Worm (Caenorhabditis elegans) whole organism, L2 larva: ENCODE results near the gene Y57G11C.1144.

ENCODE experiments used
- C34F6.9 ChIP-seq: fragments of 150-350 bp; optimal IDR thresholded peaks from 2 replicates; lab custom pipeline; 2014; ENCODE audit warnings: missing biosample characterization, missing genetic modification characterization
- F13H6.1 ChIP-seq: sonication (generic microtip); optimal IDR thresholded peaks from 2 replicates; lab custom pipeline; 2016; ENCODE audit warnings: missing genetic modification characterization, missing compliant biosample characterization
- R02D3.7 ChIP-seq: fragments of 150-350 bp; optimal IDR thresholded peaks from 2 replicates; lab custom pipeline; 2014; ENCODE audit warnings: missing biosample characterization, missing genetic modification characterization
- Y55F3AM.14 ChIP-seq: fragments of 200-800 bp; sonication (Bioruptor generic); optimal IDR thresholded peaks from 2 replicates; lab custom pipeline; 2018; ENCODE audit warnings: mild to moderate bottlenecking, missing genetic modification characterization, missing compliant biosample characterization
- ZK546.5 ChIP-seq: sonication (generic microtip); optimal IDR thresholded peaks from 2 replicates; lab custom pipeline; 2017; ENCODE audit warnings: missing biosample characterization, missing genetic modification characterization
- blmp-1 ChIP-seq: sonication (generic microtip); optimal IDR thresholded peaks from 2 replicates; lab custom pipeline; 2017; ENCODE audit warnings: missing genetic modification characterization, mild to moderate bottlenecking, missing compliant biosample characterization, antibody characterized with exemption, moderate library complexity; ENCODE audit not compliant: insufficient read depth
- crh-2 ChIP-seq: sonication (generic microtip); optimal IDR thresholded peaks from 2 replicates; lab custom pipeline; 2017; ENCODE audit warnings: missing biosample characterization, missing genetic modification characterization
- dmd-4 ChIP-seq: sonication (generic microtip); optimal IDR thresholded peaks from 2 replicates; lab custom pipeline; 2017; ENCODE audit warnings: missing biosample characterization, missing genetic modification characterization
- egl-27 ChIP-seq: sonication (generic microtip); optimal IDR thresholded peaks from 3 replicates; lab custom pipeline; 2017; ENCODE audit warnings: missing biosample characterization, missing genetic modification reagents, missing genetic modification characterization
- elt-3 ChIP-seq: sonication (generic microtip); optimal IDR thresholded peaks from 2 replicates; lab custom pipeline; 2017; ENCODE audit warnings: missing biosample characterization, missing genetic modification characterization
- fos-1 ChIP-seq: fragments of 150-350 bp; optimal IDR thresholded peaks from 2 replicates; lab custom pipeline; 2014; ENCODE audit warnings: missing biosample characterization, missing genetic modification characterization
- gmeb-1 ChIP-seq: fragments of 150-350 bp; optimal IDR thresholded peaks from 2 replicates; lab custom pipeline; 2014; ENCODE audit warnings: missing biosample characterization, missing genetic modification characterization
- lin-13 ChIP-seq: fragments of 150-350 bp; optimal IDR thresholded peaks from 2 replicates; lab custom pipeline; 2014; ENCODE audit warnings: missing biosample characterization, missing genetic modification reagents, missing genetic modification characterization
- lsy-2 ChIP-seq, 2 experiments: fragments of 150-350 bp in 1 of 2; sonication (generic microtip) in 1 of 2; optimal IDR thresholded peaks; 2 replicates each; lab custom pipeline; 2014 to 2017; ENCODE audit warnings: missing biosample characterization in 2 of 2, missing genetic modification characterization in 2 of 2
- mab-5 ChIP-seq: fragments of 150-350 bp; optimal IDR thresholded peaks from 2 replicates; lab custom pipeline; 2014; ENCODE audit warnings: missing biosample characterization, missing genetic modification characterization
- mdl-1 ChIP-seq, 2 experiments: fragments of 150-350 bp in 1 of 2; sonication (generic microtip) in 1 of 2; optimal IDR thresholded peaks; 2 replicates each; lab custom pipeline; 2017; ENCODE audit warnings: missing biosample characterization in 2 of 2, missing genetic modification characterization in 2 of 2
- nhr-11 ChIP-seq: fragments of 150-350 bp; optimal IDR thresholded peaks from 2 replicates; lab custom pipeline; 2014; ENCODE audit warnings: missing biosample characterization, missing genetic modification characterization
- nhr-129 ChIP-seq: fragments of 150-350 bp; optimal IDR thresholded peaks from 2 replicates; lab custom pipeline; 2014; ENCODE audit warnings: missing biosample characterization, missing genetic modification characterization
- nhr-21 ChIP-seq: fragments of 150-350 bp; optimal IDR thresholded peaks from 2 replicates; lab custom pipeline; 2014; ENCODE audit warnings: missing biosample characterization, missing genetic modification characterization
- nhr-23 ChIP-seq: fragments of 150-350 bp; optimal IDR thresholded peaks from 2 replicates; lab custom pipeline; 2014; ENCODE audit warnings: missing biosample characterization, missing genetic modification reagents, missing genetic modification characterization
- nhr-25 ChIP-seq: fragments of 150-350 bp; sonication (generic microtip); optimal IDR thresholded peaks from 3 replicates; lab custom pipeline; 2014; ENCODE audit warnings: missing biosample characterization, missing genetic modification characterization
- nhr-6 ChIP-seq: fragments of 150-350 bp; optimal IDR thresholded peaks from 2 replicates; lab custom pipeline; 2014; ENCODE audit warnings: missing biosample characterization, missing genetic modification characterization
- nhr-77 ChIP-seq: fragments of 150-350 bp; optimal IDR thresholded peaks from 2 replicates; lab custom pipeline; 2014; ENCODE audit warnings: missing biosample characterization, missing genetic modification characterization
- skn-1 ChIP-seq: sonication (generic microtip); optimal IDR thresholded peaks from 2 replicates; lab custom pipeline; 2017; ENCODE audit warnings: missing biosample characterization, missing genetic modification characterization
- sma-3 ChIP-seq: sonication (generic microtip); optimal IDR thresholded peaks from 2 replicates; lab custom pipeline; 2016; ENCODE audit warnings: missing genetic modification reagents, missing genetic modification characterization, missing compliant biosample characterization
- sma-9 ChIP-seq, 2 experiments: fragments of 150-350 bp in 1 of 2; sonication (generic microtip) in 1 of 2; optimal IDR thresholded peaks; 2 replicates each; lab custom pipeline; 2014 to 2016; ENCODE audit warnings: missing genetic modification characterization in 2 of 2, mild to moderate bottlenecking in 1 of 2, missing biosample characterization in 1 of 2, missing compliant biosample characterization in 1 of 2, missing genetic modification reagents in 1 of 2, moderate library complexity in 1 of 2
- snpc-4 ChIP-seq: fragments of 150-350 bp; optimal IDR thresholded peaks from 2 replicates; lab custom pipeline; 2014; ENCODE audit warnings: missing biosample characterization, missing genetic modification characterization
- unc-39 ChIP-seq: fragments of 150-350 bp; optimal IDR thresholded peaks from 2 replicates; lab custom pipeline; 2014; ENCODE audit warnings: missing biosample characterization, missing genetic modification characterization
- unc-55 ChIP-seq: fragments of 150-350 bp; sonication (generic microtip); optimal IDR thresholded peaks from 3 replicates; lab custom pipeline; 2014; ENCODE audit warnings: missing biosample characterization, missing genetic modification reagents, missing genetic modification characterization
- zag-1 ChIP-seq: fragments of 150-350 bp; optimal IDR thresholded peaks from 2 replicates; lab custom pipeline; 2014; ENCODE audit warnings: missing biosample characterization, missing genetic modification characterization
- ztf-1 ChIP-seq: fragments of 200-800 bp; sonication (Bioruptor generic); conservative IDR thresholded peaks from 2 replicates; pipeline ENCODE4 v1.3.6; 2022; ENCODE audit warnings: missing genetic modification characterization, missing compliant biosample characterization
- ztf-11 ChIP-seq: sonication (generic microtip); optimal IDR thresholded peaks from 2 replicates; lab custom pipeline; 2017; ENCODE audit warnings: missing biosample characterization, missing genetic modification characterization
- ztf-4 ChIP-seq: fragments of 150-350 bp; optimal IDR thresholded peaks from 2 replicates; lab custom pipeline; 2014; ENCODE audit warnings: missing biosample characterization, missing genetic modification characterization

Gene Y57G11C.1144

ce11 chrIV:14954842-14955241 lies 17.7 kb downstream of the Y57G11C.1144 start:
- TF ChIP-seq unc-39 (no peak), nhr-129 (tag; lab: Kevin White, UChicago) (peak; percentile 6), lsy-2 (tag; optimal IDR thresholded peaks at IDR 0.05; lab: Kevin White, UChicago) (peak in 1 of 2 experiments; percentile 69)

ce11 chrIV:14956693-14957281 lies 19.7 kb downstream of the Y57G11C.1144 start:
- no peak for TF ChIP-seq ZK546.5 (tag; lab: Kevin White, UChicago)
- peak; percentile 11 for TF ChIP-seq unc-55
- no peak for TF ChIP-seq nhr-25
- peak; percentile 7 for TF ChIP-seq nhr-129 (tag; lab: Kevin White, UChicago)
- TF ChIP-seq R02D3.7 (tag; lab: Kevin White, UChicago), result peak; percentile 57
- peak in 1 of 2 experiments; percentile 19 for TF ChIP-seq lsy-2 (tag; optimal IDR thresholded peaks at IDR 0.05; lab: Kevin White, UChicago)
- TF ChIP-seq nhr-11 (tag; lab: Kevin White, UChicago), result no peak

ce11 chrIV:14958551-14958950 lies 21.4 kb downstream of the Y57G11C.1144 start, which contains the start of gene Y41E3.1:
Gene Y41E3.1 (minus strand): TSS chrIV:14958874.
- no peak for TF ChIP-seq skn-1 (tag; lab: Kevin White, UChicago)
- TF ChIP-seq nhr-129 (tag; lab: Kevin White, UChicago), result no peak
- no peak for TF ChIP-seq Y55F3AM.14
- no peak for TF ChIP-seq blmp-1 (tag; lab: Kevin White, UChicago)

- TF ChIP-seq ztf-4 (tag; lab: Kevin White, UChicago), result no peak
- TF ChIP-seq ztf-11, result no peak
- TF ChIP-seq lin-13 (GFP tag; lab: Kevin White, UChicago), result peak; percentile 62
- no peak for TF ChIP-seq zag-1 (tag; lab: Kevin White, UChicago)
- TF ChIP-seq mdl-1 (tag; optimal IDR thresholded peaks at IDR 0.05; lab: Kevin White, UChicago), result no peak
- peak; percentile 55 for TF ChIP-seq sma-3
- peak; percentile 90 for TF ChIP-seq fos-1 (tag; lab: Kevin White, UChicago)
- TF ChIP-seq mab-5 (tag; lab: Kevin White, UChicago), result no peak
- TF ChIP-seq nhr-129 (tag; lab: Kevin White, UChicago), result peak; percentile 92
- TF ChIP-seq C34F6.9 (tag; lab: Kevin White, UChicago), result peak; percentile 89
- TF ChIP-seq ztf-1 (GFP tag; lab: Robert Waterston, UW), result no peak
- no peak for TF ChIP-seq elt-3 (tag; lab: Kevin White, UChicago)
- peak; percentile 78 for TF ChIP-seq crh-2
- TF ChIP-seq egl-27 (tag; lab: Kevin White, UChicago), result no peak
- peak; percentile 38 for TF ChIP-seq nhr-6 (tag; lab: Kevin White, UChicago)
- peak; percentile 97 for TF ChIP-seq gmeb-1 (tag; lab: Kevin White, UChicago)
- TF ChIP-seq unc-55, result peak; percentile 94
- peak; percentile 41 for TF ChIP-seq nhr-21 (tag; lab: Kevin White, UChicago)
- no peak for TF ChIP-seq nhr-23 (tag; lab: Kevin White, UChicago)
- TF ChIP-seq F13H6.1 (tag; lab: Kevin White, UChicago), result peak; percentile 29
- peak; percentile 68 to 89 for TF ChIP-seq lsy-2 (tag; optimal IDR thresholded peaks at IDR 0.05; lab: Kevin White, UChicago)
- peak; percentile 70 for TF ChIP-seq nhr-25
- no peak for TF ChIP-seq dmd-4 (tag; lab: Kevin White, UChicago)
- no peak for TF ChIP-seq ZK546.5 (tag; lab: Kevin White, UChicago)
- peak; percentile 65 for TF ChIP-seq snpc-4 (tag; lab: Kevin White, UChicago)
- TF ChIP-seq sma-9 (GFP tag; optimal IDR thresholded peaks at IDR 0.05; lab: Kevin White, UChicago), result no peak
- no peak for TF ChIP-seq sma-9 (tag; optimal IDR thresholded peaks at IDR 0.05; lab: Kevin White, UChicago)
Measured at ce11 chrIV:14959375-14959774, 22.3 kb downstream of the Y57G11C.1144 start.

- TF ChIP-seq C34F6.9 (tag; lab: Kevin White, UChicago), result no peak
- TF ChIP-seq mab-5 (tag; lab: Kevin White, UChicago), result no peak
- no peak for TF ChIP-seq gmeb-1 (tag; lab: Kevin White, UChicago)
- TF ChIP-seq nhr-21 (tag; lab: Kevin White, UChicago), result no peak
- no peak for TF ChIP-seq nhr-77 (tag; lab: Kevin White, UChicago)
- no peak for TF ChIP-seq ZK546.5 (tag; lab: Kevin White, UChicago)
- TF ChIP-seq, all 48 proteins: peak for 0
Measured at ce11 chrIV:14960061-14960460, 22.9 kb downstream of the Y57G11C.1144 start.
